Fruit fly (Drosophila melanogaster) whole organism, pupa: ENCODE measurements around the gene Dyro.

Experiments
- CG12605 ChIP-seq: fragments of 200-800 bp; sonication (Bioruptor generic); IDR thresholded peaks from 2 replicates; pipeline ENCODE4 v1.3.6; 2022; ENCODE audit warnings: missing biosample characterization, missing genetic modification characterization
- CG13204 ChIP-seq: fragments of 200-800 bp; sonication (Bioruptor generic); optimal IDR thresholded peaks from 2 replicates; lab custom pipeline; 2018; ENCODE audit warnings: missing biosample characterization, mild to moderate bottlenecking, missing genetic modification characterization, moderate library complexity
- CG17806 ChIP-seq: fragments of 200-800 bp; sonication (Bioruptor generic); optimal IDR thresholded peaks from 2 replicates; lab custom pipeline; 2018; ENCODE audit warnings: missing biosample characterization, mild to moderate bottlenecking, missing genetic modification characterization, moderate library complexity
- CG34367 ChIP-seq: fragments of 200-800 bp; sonication (Bioruptor generic); optimal IDR thresholded peaks from 2 replicates; lab custom pipeline; 2018; ENCODE audit warnings: missing biosample characterization, mild to moderate bottlenecking, missing genetic modification characterization
- CG4496 ChIP-seq: fragments of 200-800 bp; sonication (Bioruptor generic); IDR thresholded peaks from 3 replicates; pipeline ENCODE4 v1.3.6; 2022; ENCODE audit warnings: missing biosample characterization, missing genetic modification characterization
- CG8159 ChIP-seq: fragments of 200-800 bp; sonication (Bioruptor generic); optimal IDR thresholded peaks from 3 replicates; lab custom pipeline; 2018; ENCODE audit warnings: missing biosample characterization, mild to moderate bottlenecking, missing genetic modification characterization, moderate library complexity
- CG8301 ChIP-seq: fragments of 200-800 bp; sonication (Bioruptor generic); optimal IDR thresholded peaks from 2 replicates; lab custom pipeline; 2018; ENCODE audit warnings: missing biosample characterization, mild to moderate bottlenecking, missing genetic modification characterization
- D1 ChIP-seq: fragments of 200-800 bp; sonication (Bioruptor generic); optimal IDR thresholded peaks from 2 replicates; lab custom pipeline; 2018; ENCODE audit warnings: missing biosample characterization, mild to moderate bottlenecking, missing genetic modification characterization, moderate library complexity
- EcR ChIP-seq: fragments of 200-800 bp; sonication (Bioruptor generic); optimal IDR thresholded peaks from 3 replicates; lab custom pipeline; 2019; ENCODE audit warnings: missing biosample characterization, missing genetic modification characterization, mild to moderate bottlenecking, moderate library complexity, missing genetic modification reagents
- Pif1A ChIP-seq: fragments of 200-800 bp; sonication (Bioruptor generic); optimal IDR thresholded peaks from 3 replicates; lab custom pipeline; 2016; ENCODE audit warnings: missing biosample characterization, missing genetic modification characterization
- Pif1B ChIP-seq: fragments of 200-800 bp; sonication (Bioruptor generic); optimal IDR thresholded peaks from 3 replicates; lab custom pipeline; 2016; ENCODE audit warnings: missing biosample characterization, missing genetic modification characterization
- Snoo ChIP-seq: fragments of 200-800 bp; sonication (Bioruptor generic); optimal IDR thresholded peaks from 3 replicates; lab custom pipeline; 2017; ENCODE audit warnings: missing biosample characterization, mild to moderate bottlenecking, missing genetic modification characterization, inconsistent platforms
- gl ChIP-seq: fragments of 200-800 bp; sonication (Bioruptor generic); optimal IDR thresholded peaks from 2 replicates; lab custom pipeline; 2018; ENCODE audit warnings: missing biosample characterization, mild to moderate bottlenecking, missing genetic modification characterization

DNA sequence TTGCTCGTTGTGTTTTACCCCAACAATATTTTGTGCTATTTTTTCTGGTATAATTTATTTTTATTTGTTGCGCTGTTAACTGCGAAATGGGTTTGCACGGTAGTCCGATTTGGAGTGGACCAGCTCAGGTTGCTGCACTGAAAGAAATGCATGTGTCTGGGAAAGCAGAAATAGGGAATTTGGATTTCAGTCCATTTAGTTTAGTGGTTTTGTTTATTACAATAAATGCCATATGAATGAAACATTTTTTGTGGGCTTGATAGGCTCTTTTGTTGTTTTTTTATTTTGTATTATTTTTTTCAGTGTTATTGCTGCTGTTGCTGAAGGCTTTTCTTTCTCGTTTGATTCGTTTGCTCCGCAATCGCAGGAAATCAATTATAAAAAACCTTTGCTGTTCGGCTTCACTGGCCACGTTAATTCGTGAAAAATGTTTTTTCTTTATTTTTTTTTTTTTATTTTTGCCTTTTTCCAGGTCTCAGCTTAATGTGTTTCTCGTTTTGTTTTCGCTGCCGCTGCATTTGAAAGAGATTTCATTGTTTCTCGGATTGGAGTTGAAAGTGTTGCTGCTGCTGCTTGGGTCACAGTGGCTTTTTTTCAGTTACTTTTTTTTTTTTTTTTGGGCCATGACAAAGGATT lies 30.1 kb upstream of the Dyro start:
- TF ChIP-seq CG17806 (peak; percentile 91), D1 (peak; percentile 73), CG8301 (peak; percentile 88), CG12605 (GFP tag; lab: Robert Waterston, UW) (peak; percentile 89), Pif1B (GFP tag; lab: Kevin White, UChicago) (peak; percentile 95), Snoo (tag; lab: Kevin White, UChicago) (peak; percentile 90), CG34367 (peak; percentile 82), gl (peak; percentile 76), CG4496 (GFP tag; lab: Robert Waterston, UW) (peak; percentile 97), Pif1A (GFP tag; lab: Kevin White, UChicago) (peak; percentile 95), EcR (GFP tag; lab: Kevin White, UChicago) (no peak), CG8159 (peak; percentile 94), CG13204 (GFP tag; lab: Kevin White, UChicago) (peak; percentile 76)
